Fruit fly (Drosophila melanogaster) whole organism, embryonic: Measurements from ENCODE around the gene nanos.

Source experiments
- Aef1 ChIP-seq: fragments of 200-800 bp; sonication (Bioruptor generic); IDR thresholded peaks from 3 replicates; pipeline ENCODE4 v1.3.6; 2022; ENCODE audit warnings: missing biosample characterization, missing genetic modification characterization
- Asciz ChIP-seq: fragments of 200-800 bp; sonication (Bioruptor generic); optimal IDR thresholded peaks from 2 replicates; lab custom pipeline; 2017; ENCODE audit warnings: missing biosample characterization, mild to moderate bottlenecking, missing genetic modification characterization, missing genetic modification reagents
- Atf-2 ChIP-seq: fragments of 200-800 bp; sonication (Bioruptor generic); optimal IDR thresholded peaks from 2 replicates; lab custom pipeline; 2016; ENCODE audit warnings: missing biosample characterization, missing genetic modification characterization
- CG10267 ChIP-seq: fragments of 200-800 bp; sonication (Bioruptor generic); optimal IDR thresholded peaks from 2 replicates; lab custom pipeline; 2018; ENCODE audit warnings: missing biosample characterization, mild to moderate bottlenecking, missing genetic modification characterization, moderate library complexity
- CG10654 ChIP-seq: fragments of 200-800 bp; sonication (Bioruptor generic); optimal IDR thresholded peaks from 2 replicates; lab custom pipeline; 2016; ENCODE audit warnings: missing biosample characterization, missing genetic modification characterization
- CG15601 ChIP-seq: fragments of 200-800 bp; sonication (Bioruptor generic); optimal IDR thresholded peaks from 3 replicates; lab custom pipeline; 2019; ENCODE audit warnings: missing biosample characterization, mild to moderate bottlenecking, missing genetic modification characterization, moderate library complexity
- CG1603 ChIP-seq: fragments of 200-800 bp; sonication (Bioruptor generic); optimal IDR thresholded peaks from 2 replicates; lab custom pipeline; 2019; ENCODE audit warnings: missing biosample characterization, mild to moderate bottlenecking, missing genetic modification characterization, moderate library complexity
- CG17361 ChIP-seq: fragments of 200-800 bp; sonication (Bioruptor generic); IDR thresholded peaks from 3 replicates; pipeline ENCODE4 v1.3.6; 2022; ENCODE audit warnings: missing biosample characterization, missing genetic modification characterization
- CG18476 ChIP-seq: fragments of 200-800 bp; sonication (Bioruptor generic); optimal IDR thresholded peaks from 2 replicates; lab custom pipeline; 2016; ENCODE audit warnings: missing biosample characterization, mild to moderate bottlenecking, missing genetic modification characterization
- CG2678 ChIP-seq: fragments of 200-800 bp; sonication (Bioruptor generic); optimal IDR thresholded peaks from 3 replicates; lab custom pipeline; 2019; ENCODE audit warnings: missing biosample characterization, mild to moderate bottlenecking, missing genetic modification characterization, moderate library complexity
- CG2712 ChIP-seq: fragments of 200-800 bp; optimal IDR thresholded peaks from 3 replicates; lab custom pipeline; 2019; ENCODE audit warnings: missing biosample characterization, mild to moderate bottlenecking, missing genetic modification characterization, moderate library complexity
- CG34224 ChIP-seq: fragments of 200-800 bp; sonication (Bioruptor generic); IDR thresholded peaks from 3 replicates; pipeline ENCODE4 v1.3.6; 2022; ENCODE audit warnings: missing biosample characterization, missing genetic modification characterization; ENCODE audit not compliant: partially characterized antibody
- CG3726 ChIP-seq: fragments of 200-800 bp; sonication (Bioruptor generic); IDR thresholded peaks from 3 replicates; pipeline ENCODE4, ENCODE4 v1.3.6; 2022; ENCODE audit warnings: missing biosample characterization, missing genetic modification characterization
- CG4282 ChIP-seq: fragments of 200-800 bp; sonication (Bioruptor generic); optimal IDR thresholded peaks from 2 replicates; lab custom pipeline; 2016; ENCODE audit warnings: missing biosample characterization, missing genetic modification characterization
- CG4360 ChIP-seq: fragments of 200-800 bp; sonication (Bioruptor generic); IDR thresholded peaks from 2 replicates; pipeline ENCODE4 v1.3.6; 2022; ENCODE audit warnings: missing biosample characterization, missing genetic modification characterization
- CG4617 ChIP-seq: fragments of 200-800 bp; sonication (Bioruptor generic); optimal IDR thresholded peaks from 3 replicates; lab custom pipeline; 2016; ENCODE audit warnings: missing biosample characterization, missing genetic modification characterization, borderline replicate concordance
- CG6791 ChIP-seq: fragments of 200-800 bp; sonication (Bioruptor generic); IDR thresholded peaks from 3 replicates; pipeline ENCODE4 v1.3.6; 2022; ENCODE audit warnings: missing biosample characterization, missing genetic modification characterization; ENCODE audit not compliant: partially characterized antibody
- CG7745 ChIP-seq: fragments of 200-800 bp; sonication (Bioruptor generic); optimal IDR thresholded peaks from 2 replicates; lab custom pipeline; 2018; ENCODE audit warnings: missing biosample characterization, mild to moderate bottlenecking, missing genetic modification characterization, moderate library complexity
- CG7963 ChIP-seq: fragments of 200-800 bp; sonication (Bioruptor generic); IDR thresholded peaks from 3 replicates; pipeline ENCODE4 v1.3.6; 2022; ENCODE audit warnings: missing biosample characterization, missing genetic modification characterization; ENCODE audit not compliant: partially characterized antibody
- CG7987 ChIP-seq: fragments of 200-800 bp; sonication (Bioruptor generic); optimal IDR thresholded peaks from 2 replicates; lab custom pipeline; 2018; ENCODE audit warnings: missing biosample characterization, mild to moderate bottlenecking, missing genetic modification characterization, moderate library complexity
- Dad ChIP-seq: fragments of 200-800 bp; sonication (Bioruptor generic); optimal IDR thresholded peaks from 3 replicates; lab custom pipeline; 2016; ENCODE audit warnings: missing biosample characterization, missing genetic modification characterization
- Deaf1 ChIP-seq: fragments of 200-800 bp; optimal IDR thresholded peaks from 3 replicates; lab custom pipeline; 2019; ENCODE audit warnings: missing biosample characterization, mild to moderate bottlenecking, missing genetic modification characterization, moderate library complexity
- H2.0 ChIP-seq: fragments of 200-800 bp; sonication (Bioruptor generic); IDR thresholded peaks from 2 replicates; pipeline ENCODE4 v1.3.6; 2022; ENCODE audit warnings: missing biosample characterization, missing genetic modification characterization
- Kr ChIP-seq: fragments of 200-800 bp; sonication (Bioruptor generic); optimal IDR thresholded peaks from 2 replicates; lab custom pipeline; 2017; ENCODE audit warnings: missing biosample characterization, mild to moderate bottlenecking, missing genetic modification characterization
- Pdp1 ChIP-seq, 2 experiments: fragments of 200-800 bp; sonication (Bioruptor generic); optimal IDR thresholded peaks; 3 replicates each; lab custom pipeline; 2016; ENCODE audit warnings: missing biosample characterization in 2 of 2, missing genetic modification characterization in 2 of 2, mild to moderate bottlenecking in 1 of 2, moderate library complexity in 1 of 2
- Stat92E ChIP-seq, 3 experiments: fragments of >200 bp in 2 of 3; fragments of 200-800 bp in 1 of 3; sonication (Bioruptor generic) in 1 of 3; optimal IDR thresholded peaks; 2 replicates each; lab custom pipeline; 2017 to 2019; ENCODE audit warnings: missing biosample characterization in 3 of 3, missing genetic modification characterization in 3 of 3, mild to moderate bottlenecking in 1 of 3, moderate library complexity in 1 of 3
- ab ChIP-seq: fragments of 200-800 bp; sonication (Bioruptor generic); optimal IDR thresholded peaks from 2 replicates; lab custom pipeline; 2016; ENCODE audit warnings: missing biosample characterization, missing genetic modification characterization
- ap ChIP-seq: fragments of 200-800 bp; sonication (Bioruptor generic); IDR thresholded peaks from 2 replicates; pipeline ENCODE4 v1.3.6; 2022; ENCODE audit warnings: missing biosample characterization, missing genetic modification characterization
- bsh ChIP-seq, 2 experiments: fragments of 200-800 bp; sonication (Bioruptor generic); optimal IDR thresholded peaks; 2 replicates each; lab custom pipeline; 2017 to 2018; ENCODE audit warnings: mild to moderate bottlenecking in 2 of 2, missing biosample characterization in 2 of 2, missing genetic modification characterization in 2 of 2, moderate library complexity in 1 of 2
- chinmo ChIP-seq: fragments of 200-800 bp; sonication (Bioruptor generic); IDR thresholded peaks from 4 replicates; pipeline ENCODE4 v1.3.6; 2022; ENCODE audit warnings: missing biosample characterization, missing genetic modification characterization; ENCODE audit not compliant: partially characterized antibody
- chn ChIP-seq: fragments of 200-800 bp; sonication (Bioruptor generic); optimal IDR thresholded peaks from 2 replicates; lab custom pipeline; 2016; ENCODE audit warnings: missing biosample characterization, missing genetic modification characterization
- ci ChIP-seq: fragments of 200-800 bp; sonication (Bioruptor generic); IDR thresholded peaks from 3 replicates; pipeline ENCODE4 v1.3.6; 2022; ENCODE audit warnings: missing biosample characterization, missing genetic modification characterization
- croc ChIP-seq: fragments of 200-800 bp; sonication (Bioruptor generic); conservative IDR thresholded peaks from 3 replicates; pipeline ENCODE4 v1.3.6; 2022; ENCODE audit warnings: missing biosample characterization, missing genetic modification characterization
- da ChIP-seq: fragments of 200-800 bp; sonication (Bioruptor generic); optimal IDR thresholded peaks from 2 replicates; lab custom pipeline; 2016; ENCODE audit warnings: missing biosample characterization, missing genetic modification characterization
- disco-r ChIP-seq: fragments of 200-800 bp; sonication (Bioruptor generic); optimal IDR thresholded peaks from 2 replicates; lab custom pipeline; 2016; ENCODE audit warnings: missing biosample characterization, missing genetic modification characterization
- ken ChIP-seq: fragments of 200-800 bp; sonication (Bioruptor generic); IDR thresholded peaks from 3 replicates; pipeline ENCODE4 v1.3.6; 2022; ENCODE audit warnings: missing biosample characterization, missing genetic modification characterization
- lab ChIP-seq: fragments of 200-800 bp; sonication (Bioruptor generic); optimal IDR thresholded peaks from 3 replicates; lab custom pipeline; 2017; ENCODE audit warnings: missing biosample characterization, missing genetic modification characterization, mild to moderate bottlenecking, moderate library complexity, missing genetic modification reagents
- nerfin-2 ChIP-seq: fragments of 200-800 bp; sonication (Bioruptor generic); IDR thresholded peaks from 2 replicates; pipeline ENCODE4 v1.3.6; 2022; ENCODE audit warnings: missing biosample characterization, missing genetic modification characterization; ENCODE audit not compliant: partially characterized antibody
- pb ChIP-seq: fragments of 200-800 bp; sonication (Bioruptor generic); optimal IDR thresholded peaks from 3 replicates; lab custom pipeline; 2016; ENCODE audit warnings: missing biosample characterization, missing genetic modification characterization
- pfk ChIP-seq: fragments of 200-800 bp; sonication (Bioruptor generic); optimal IDR thresholded peaks from 2 replicates; lab custom pipeline; 2018; ENCODE audit warnings: missing biosample characterization, mild to moderate bottlenecking, missing genetic modification characterization, moderate library complexity
- pros ChIP-seq: fragments of 200-800 bp; sonication (Bioruptor generic); optimal IDR thresholded peaks from 3 replicates; lab custom pipeline; 2019; ENCODE audit warnings: missing biosample characterization, mild to moderate bottlenecking, missing genetic modification characterization, moderate library complexity
- ro ChIP-seq: fragments of 200-800 bp; sonication (Bioruptor generic); IDR thresholded peaks from 2 replicates; pipeline ENCODE4 v1.3.6; 2022; ENCODE audit warnings: missing biosample characterization, missing genetic modification characterization
- sc ChIP-seq, 3 experiments: fragments of >200 bp in 2 of 3; fragments of 200-800 bp in 1 of 3; sonication (Bioruptor generic) in 1 of 3; optimal IDR thresholded peaks; 2 replicates in 2 of 3; 3 replicates in 1 of 3; lab custom pipeline; 2017; ENCODE audit warnings: mild to moderate bottlenecking in 1 of 3, missing biosample characterization in 1 of 3, missing genetic modification characterization in 1 of 3, missing genetic modification reagents in 1 of 3
- seq ChIP-seq: fragments of 200-800 bp; sonication (Bioruptor generic); IDR thresholded peaks from 2 replicates; pipeline ENCODE4 v1.3.6; 2022; ENCODE audit warnings: missing biosample characterization, missing genetic modification characterization
- shn ChIP-seq: fragments of 200-800 bp; sonication (Bioruptor generic); optimal IDR thresholded peaks from 3 replicates; lab custom pipeline; 2016; ENCODE audit warnings: missing biosample characterization, missing genetic modification characterization
- sob ChIP-seq: fragments of 200-800 bp; sonication (Bioruptor generic); IDR thresholded peaks from 2 replicates; pipeline ENCODE4 v1.3.6; 2022; ENCODE audit warnings: missing biosample characterization, missing genetic modification characterization
- sqz ChIP-seq: fragments of 200-800 bp; sonication (Bioruptor generic); optimal IDR thresholded peaks from 3 replicates; lab custom pipeline; 2018; ENCODE audit warnings: missing biosample characterization, mild to moderate bottlenecking, missing genetic modification characterization
- wor ChIP-seq: fragments of 200-800 bp; sonication (Bioruptor generic); IDR thresholded peaks from 2 replicates; pipeline ENCODE4 v1.3.6; 2022; ENCODE audit warnings: missing biosample characterization, missing genetic modification characterization
- z ChIP-seq: fragments of 200-800 bp; sonication (Bioruptor generic); IDR thresholded peaks from 3 replicates; pipeline ENCODE4 v1.3.6; 2022; ENCODE audit warnings: missing biosample characterization, missing genetic modification characterization

The nanos gene

dm6 chr3R:19113836-19114235, 43.2 kb upstream of the nanos start (continued):
- TF ChIP-seq shn (GFP tag; lab: Kevin White, UChicago): peak; percentile 9
- no peak; the same call in 1 of the 2 replicates for TF ChIP-seq H2.0 (GFP tag; lab: Robert Waterston, UW)
- no peak for TF ChIP-seq sob (GFP tag; lab: Robert Waterston, UW)
- peak; percentile 56 for TF ChIP-seq CG17361 (GFP tag; lab: Robert Waterston, UW)
- peak; percentile 65; the same call in 1 of the 2 replicates for TF ChIP-seq nerfin-2
- no peak for TF ChIP-seq ro
- no peak for TF ChIP-seq ap (GFP tag; lab: Robert Waterston, UW)
- TF ChIP-seq Pdp1 (GFP tag; optimal IDR thresholded peaks at IDR 0.05; lab: Kevin White, UChicago): peak; percentile 8 to 9
- no peak for TF ChIP-seq pb (GFP tag; lab: Kevin White, UChicago)
- TF ChIP-seq CG15601 (tag; lab: Kevin White, UChicago): no peak
- TF ChIP-seq CG3726 (GFP tag; lab: Robert Waterston, UW): no peak
- no peak for TF ChIP-seq Deaf1 (tag; lab: Kevin White, UChicago)
- no peak for TF ChIP-seq croc (GFP tag; lab: Robert Waterston, UW)
- TF ChIP-seq CG4360 (GFP tag; lab: Robert Waterston, UW): no peak
- no peak for TF ChIP-seq da
- TF ChIP-seq seq (GFP tag; lab: Robert Waterston, UW): no peak
- TF ChIP-seq pfk (GFP tag; lab: Kevin White, UChicago): no peak
- peak; percentile 43 for TF ChIP-seq CG2712 (tag; lab: Kevin White, UChicago)
- no peak for TF ChIP-seq CG4617
- peak; percentile 76 for TF ChIP-seq CG1603 (tag; lab: Kevin White, UChicago)
- no peak for TF ChIP-seq sqz (GFP tag; lab: Kevin White, UChicago)
- no peak for TF ChIP-seq Dad (GFP tag; lab: Kevin White, UChicago)
- TF ChIP-seq lab: no peak
- peak; percentile 63; the same call in 2 of the 3 replicates for TF ChIP-seq ci
- TF ChIP-seq chinmo (GFP tag; lab: Robert Waterston, UW): no peak
- no peak for TF ChIP-seq CG4282 (GFP tag; lab: Kevin White, UChicago)
- TF ChIP-seq Kr: no peak
- TF ChIP-seq Atf-2 (GFP tag; lab: Kevin White, UChicago): no peak
- peak; percentile 10 for TF ChIP-seq CG10267 (tag; lab: Kevin White, UChicago)
- peak; percentile 63; the same call in 2 of the 3 replicates for TF ChIP-seq ken (GFP tag; lab: Robert Waterston, UW)
- TF ChIP-seq Asciz: peak; percentile 27
- no peak for TF ChIP-seq ab
- no peak for TF ChIP-seq Aef1 (GFP tag; lab: Robert Waterston, UW)
- TF ChIP-seq CG10654: peak; percentile 27
- TF ChIP-seq disco-r: no peak
- TF ChIP-seq bsh (GFP tag; optimal IDR thresholded peaks at IDR 0.05; lab: Kevin White, UChicago): peak in 1 of 2 experiments; percentile 69
- no peak for TF ChIP-seq z (GFP tag; lab: Robert Waterston, UW)
- peak; percentile 55; the same call in 1 of the 3 replicates for TF ChIP-seq CG6791 (GFP tag; lab: Robert Waterston, UW)
- no peak for TF ChIP-seq sc (optimal IDR thresholded peaks at IDR 0.05; lab: Kevin White, UChicago)
- peak; percentile 35 for TF ChIP-seq sc (GFP tag; optimal IDR thresholded peaks at IDR 0.05; lab: Kevin White, UChicago)
- TF ChIP-seq wor (GFP tag; lab: Robert Waterston, UW): 0 out of 2 replicates have a peak, but pooled peaks have one; percentile 27
- TF ChIP-seq CG7963 (GFP tag; lab: Robert Waterston, UW): peak; percentile 60; the same call in 2 of the 3 replicates
- peak; percentile 38 for TF ChIP-seq chn (GFP tag; lab: Kevin White, UChicago)
- no peak for TF ChIP-seq CG7987 (GFP tag; lab: Kevin White, UChicago)
- no peak for TF ChIP-seq CG18476 (GFP tag; lab: Kevin White, UChicago)
- TF ChIP-seq pros: no peak
- TF ChIP-seq Stat92E (GFP tag; optimal IDR thresholded peaks at IDR 0.05; lab: Kevin White, UChicago): no peak
- no peak for TF ChIP-seq CG7745 (tag; lab: Kevin White, UChicago)
- peak; percentile 40 for TF ChIP-seq CG2678
- TF ChIP-seq CG34224 (GFP tag; lab: Robert Waterston, UW): no peak
